Fruit fly (Drosophila melanogaster) whole organism, embryonic: ENCODE data around the gene CG33784.

Experiments used
- Abd-B ChIP-seq: fragments of 200-800 bp; sonication (Bioruptor generic); optimal IDR thresholded peaks from 2 replicates; lab custom pipeline; 2018; ENCODE audit warnings: missing biosample characterization, mild to moderate bottlenecking, missing genetic modification characterization, moderate library complexity
- Adf1 ChIP-seq: fragments of 200-800 bp; sonication (Bioruptor generic); IDR thresholded peaks from 2 replicates; pipeline ENCODE4 v1.3.6; 2022; ENCODE audit warnings: missing biosample characterization, missing genetic modification characterization
- Atf-2 ChIP-seq: fragments of 200-800 bp; sonication (Bioruptor generic); optimal IDR thresholded peaks from 2 replicates; lab custom pipeline; 2016; ENCODE audit warnings: missing biosample characterization, missing genetic modification characterization
- Blimp-1 ChIP-seq: fragments of 200-800 bp; sonication (Bioruptor generic); optimal IDR thresholded peaks from 3 replicates; lab custom pipeline; 2018; ENCODE audit warnings: missing biosample characterization, missing genetic modification characterization, mild to moderate bottlenecking, moderate library complexity, missing genetic modification reagents
- Bteb2 ChIP-seq: fragments of 200-800 bp; sonication (Bioruptor generic); optimal IDR thresholded peaks from 2 replicates; lab custom pipeline; 2016; ENCODE audit warnings: missing biosample characterization, missing genetic modification characterization
- CG12219 ChIP-seq: fragments of 200-800 bp; sonication (Bioruptor generic); optimal IDR thresholded peaks from 3 replicates; lab custom pipeline; 2018; ENCODE audit warnings: missing biosample characterization, mild to moderate bottlenecking, missing genetic modification characterization
- CG13123 ChIP-seq: fragments of 200-800 bp; sonication (Bioruptor generic); optimal IDR thresholded peaks from 2 replicates; lab custom pipeline; 2016; ENCODE audit warnings: missing biosample characterization, missing genetic modification characterization
- CG14860 ChIP-seq: fragments of 200-800 bp; sonication (Bioruptor generic); IDR thresholded peaks from 3 replicates; pipeline ENCODE4 v1.3.6; 2022; ENCODE audit warnings: missing biosample characterization, missing genetic modification characterization; ENCODE audit not compliant: partially characterized antibody
- CG15269 ChIP-seq: fragments of 200-800 bp; sonication (Bioruptor generic); optimal IDR thresholded peaks from 2 replicates; lab custom pipeline; 2018; ENCODE audit warnings: missing biosample characterization, mild to moderate bottlenecking, missing genetic modification characterization, moderate library complexity
- CG1647 ChIP-seq: fragments of 200-800 bp; sonication (Bioruptor generic); optimal IDR thresholded peaks from 3 replicates; lab custom pipeline; 2016; ENCODE audit warnings: missing biosample characterization, missing genetic modification characterization
- CG17568 ChIP-seq: fragments of 200-800 bp; sonication (Bioruptor generic); optimal IDR thresholded peaks from 2 replicates; lab custom pipeline; 2018; ENCODE audit warnings: missing biosample characterization, mild to moderate bottlenecking, missing genetic modification characterization, moderate library complexity
- CG17802 ChIP-seq: fragments of 200-800 bp; sonication (Bioruptor generic); optimal IDR thresholded peaks from 2 replicates; lab custom pipeline; 2018; ENCODE audit warnings: missing biosample characterization, mild to moderate bottlenecking, missing genetic modification characterization, moderate library complexity
- CG2199 ChIP-seq: fragments of 200-800 bp; sonication (Bioruptor generic); IDR thresholded peaks from 3 replicates; pipeline ENCODE4 v1.3.6; 2022; ENCODE audit warnings: missing biosample characterization, missing genetic modification characterization
- CG31224 ChIP-seq: fragments of 200-800 bp; sonication (Bioruptor generic); IDR thresholded peaks from 2 replicates; pipeline ENCODE4 v1.3.6; 2022; ENCODE audit warnings: missing biosample characterization, missing genetic modification characterization
- CG32532 ChIP-seq: fragments of 200-800 bp; sonication (Bioruptor generic); IDR thresholded peaks from 2 replicates; pipeline ENCODE4 v1.3.6; 2022; ENCODE audit warnings: missing biosample characterization, missing genetic modification characterization
- CG33557 ChIP-seq: fragments of 200-800 bp; sonication (Bioruptor generic); optimal IDR thresholded peaks from 2 replicates; lab custom pipeline; 2019; ENCODE audit warnings: missing biosample characterization, mild to moderate bottlenecking, missing genetic modification characterization, moderate library complexity
- CG3838 ChIP-seq: fragments of 200-800 bp; sonication (Bioruptor generic); optimal IDR thresholded peaks from 3 replicates; lab custom pipeline; 2016; ENCODE audit warnings: missing biosample characterization, missing genetic modification characterization
- CG5180 ChIP-seq: fragments of 200-800 bp; sonication (Bioruptor generic); optimal IDR thresholded peaks from 3 replicates; lab custom pipeline; 2017; ENCODE audit warnings: missing biosample characterization, missing genetic modification characterization, mild to moderate bottlenecking, moderate library complexity, missing genetic modification reagents
- CG6272 ChIP-seq: fragments of 200-800 bp; sonication (Bioruptor generic); IDR thresholded peaks from 2 replicates; pipeline ENCODE4 v1.3.6; 2022; ENCODE audit warnings: missing biosample characterization, missing genetic modification characterization
- CG7372 ChIP-seq: fragments of 200-800 bp; sonication (Bioruptor generic); IDR thresholded peaks from 2 replicates; pipeline ENCODE4 v1.3.6; 2022; ENCODE audit warnings: missing biosample characterization, missing genetic modification characterization
- CG8359 ChIP-seq: fragments of 200-800 bp; sonication (Bioruptor generic); optimal IDR thresholded peaks from 2 replicates; lab custom pipeline; 2017; ENCODE audit warnings: missing biosample characterization, mild to moderate bottlenecking, missing genetic modification characterization, borderline replicate concordance
- CoRest ChIP-seq: fragments of 200-800 bp; sonication (Bioruptor generic); optimal IDR thresholded peaks from 3 replicates; lab custom pipeline; 2018; ENCODE audit warnings: missing biosample characterization, mild to moderate bottlenecking, missing genetic modification characterization, moderate library complexity
- Doc2 ChIP-seq: fragments of 200-800 bp; sonication (Bioruptor generic); IDR thresholded peaks from 2 replicates; pipeline ENCODE4 v1.3.6; 2022; ENCODE audit warnings: missing biosample characterization, missing genetic modification characterization
- Elba2 ChIP-seq: fragments of 200-800 bp; sonication (Bioruptor generic); optimal IDR thresholded peaks from 3 replicates; lab custom pipeline; 2016; ENCODE audit warnings: missing biosample characterization, missing genetic modification characterization
- HLH54F ChIP-seq: fragments of 200-800 bp; sonication (Bioruptor generic); optimal IDR thresholded peaks from 3 replicates; lab custom pipeline; 2016; ENCODE audit warnings: missing biosample characterization, missing genetic modification characterization
- Hmx ChIP-seq: fragments of 200-800 bp; sonication (Bioruptor generic); optimal IDR thresholded peaks from 2 replicates; lab custom pipeline; 2016; ENCODE audit warnings: missing biosample characterization, missing genetic modification characterization
- Hsf ChIP-seq: fragments of 200-800 bp; sonication (Bioruptor generic); optimal IDR thresholded peaks from 3 replicates; lab custom pipeline; 2016; ENCODE audit warnings: missing biosample characterization, missing genetic modification characterization
- Meics ChIP-seq: fragments of 200-800 bp; sonication (Bioruptor generic); optimal IDR thresholded peaks from 2 replicates; lab custom pipeline; 2017; ENCODE audit warnings: missing biosample characterization, mild to moderate bottlenecking, missing genetic modification characterization
- NfI ChIP-seq: fragments of 200-800 bp; sonication (Bioruptor generic); optimal IDR thresholded peaks from 3 replicates; lab custom pipeline; 2018; ENCODE audit warnings: missing biosample characterization, mild to moderate bottlenecking, missing genetic modification characterization, moderate library complexity
- Opbp ChIP-seq: fragments of 200-800 bp; sonication (Bioruptor generic); IDR thresholded peaks from 3 replicates; pipeline ENCODE4 v1.3.6; 2022; ENCODE audit warnings: missing biosample characterization, missing genetic modification characterization; ENCODE audit not compliant: partially characterized antibody
- Ssrp ChIP-seq: fragments of 200-800 bp; sonication (Bioruptor generic); optimal IDR thresholded peaks from 2 replicates; lab custom pipeline; 2018; ENCODE audit warnings: missing biosample characterization, mild to moderate bottlenecking, missing genetic modification characterization, moderate library complexity
- Stat92E ChIP-seq, 3 experiments: fragments of >200 bp in 2 of 3; fragments of 200-800 bp in 1 of 3; sonication (Bioruptor generic) in 1 of 3; optimal IDR thresholded peaks; 2 replicates each; lab custom pipeline; 2017 to 2019; ENCODE audit warnings: missing biosample characterization in 3 of 3, missing genetic modification characterization in 3 of 3, mild to moderate bottlenecking in 1 of 3, moderate library complexity in 1 of 3
- ash1 ChIP-seq: fragments of 200-800 bp; sonication (Bioruptor generic); optimal IDR thresholded peaks from 2 replicates; lab custom pipeline; 2018; ENCODE audit warnings: missing biosample characterization, mild to moderate bottlenecking, missing genetic modification characterization
- chm ChIP-seq: fragments of 200-800 bp; sonication (Bioruptor generic); IDR thresholded peaks from 2 replicates; pipeline ENCODE4 v1.3.6; 2022; ENCODE audit warnings: missing biosample characterization, missing genetic modification characterization
- da ChIP-seq: fragments of 200-800 bp; sonication (Bioruptor generic); optimal IDR thresholded peaks from 2 replicates; lab custom pipeline; 2016; ENCODE audit warnings: missing biosample characterization, missing genetic modification characterization
- gro ChIP-seq: fragments of 200-800 bp; sonication (Bioruptor generic); optimal IDR thresholded peaks from 2 replicates; lab custom pipeline; 2016; ENCODE audit warnings: missing biosample characterization, missing genetic modification characterization
- hth ChIP-seq: fragments of >200 bp; optimal IDR thresholded peaks from 2 replicates; lab custom pipeline; 2017; ENCODE audit warnings: inconsistent platforms
- ind ChIP-seq: fragments of 200-800 bp; sonication (Bioruptor generic); optimal IDR thresholded peaks from 3 replicates; lab custom pipeline; 2016; ENCODE audit warnings: missing biosample characterization, missing genetic modification characterization
- lov ChIP-seq, 2 experiments: fragments of 200-800 bp in 1 of 2; fragments of >200 bp in 1 of 2; sonication (Bioruptor generic) in 1 of 2; IDR thresholded peaks in 1 of 2; optimal IDR thresholded peaks in 1 of 2; 2 replicates in 1 of 2; 3 replicates in 1 of 2; pipeline versions ENCODE4 v1.3.6 to Lab custom; 2017 to 2022; ENCODE audit warnings: missing biosample characterization in 1 of 2, missing genetic modification characterization in 1 of 2
- nerfin-2 ChIP-seq: fragments of 200-800 bp; sonication (Bioruptor generic); IDR thresholded peaks from 2 replicates; pipeline ENCODE4 v1.3.6; 2022; ENCODE audit warnings: missing biosample characterization, missing genetic modification characterization; ENCODE audit not compliant: partially characterized antibody
- pan ChIP-seq, 4 experiments: fragments of >200 bp in 3 of 4; fragments of 200-800 bp in 1 of 4; sonication (Bioruptor generic) in 1 of 4; optimal IDR thresholded peaks in 3 of 4; IDR thresholded peaks in 1 of 4; 2 replicates each; pipeline versions ENCODE4 v1.3.6 to Lab custom; 2017 to 2022; ENCODE audit warnings: missing biosample characterization in 2 of 4, missing genetic modification characterization in 2 of 4, mixed read lengths in 1 of 4
- pros ChIP-seq: fragments of 200-800 bp; sonication (Bioruptor generic); optimal IDR thresholded peaks from 3 replicates; lab custom pipeline; 2019; ENCODE audit warnings: missing biosample characterization, mild to moderate bottlenecking, missing genetic modification characterization, moderate library complexity
- ranshi ChIP-seq: fragments of 200-800 bp; sonication (Bioruptor generic); IDR thresholded peaks from 2 replicates; pipeline ENCODE4 v1.3.6; 2022; ENCODE audit warnings: missing biosample characterization, missing genetic modification characterization
- sc ChIP-seq, 3 experiments: fragments of >200 bp in 2 of 3; fragments of 200-800 bp in 1 of 3; sonication (Bioruptor generic) in 1 of 3; optimal IDR thresholded peaks; 2 replicates in 2 of 3; 3 replicates in 1 of 3; lab custom pipeline; 2017; ENCODE audit warnings: mild to moderate bottlenecking in 1 of 3, missing biosample characterization in 1 of 3, missing genetic modification characterization in 1 of 3, missing genetic modification reagents in 1 of 3
- sisA ChIP-seq: fragments of 200-800 bp; sonication (Bioruptor generic); IDR thresholded peaks from 2 replicates; pipeline ENCODE4 v1.3.6; 2022; ENCODE audit warnings: missing biosample characterization, missing genetic modification characterization
- stc ChIP-seq: fragments of 200-800 bp; sonication (Bioruptor generic); IDR thresholded peaks from 2 replicates; pipeline ENCODE4 v1.3.6; 2022; ENCODE audit warnings: missing biosample characterization, missing genetic modification characterization
- trh ChIP-seq: fragments of 200-800 bp; sonication (Bioruptor generic); optimal IDR thresholded peaks from 2 replicates; lab custom pipeline; 2016; ENCODE audit warnings: missing biosample characterization, missing genetic modification characterization
- unpg ChIP-seq: fragments of 200-800 bp; sonication (Bioruptor generic); optimal IDR thresholded peaks from 3 replicates; lab custom pipeline; 2018; ENCODE audit warnings: missing biosample characterization, mild to moderate bottlenecking, missing genetic modification characterization, moderate library complexity
- zfh2 ChIP-seq: fragments of 200-800 bp; sonication (Bioruptor generic); optimal IDR thresholded peaks from 2 replicates; lab custom pipeline; 2016; ENCODE audit warnings: missing biosample characterization, missing genetic modification characterization

Gene CG33784

dm6 chr3R:10109938-10110337 is 42.2 kb downstream of the CG33784 start, which contains the start of gene Fmr1 (continued):
- no peak for TF ChIP-seq lov (optimal IDR thresholded peaks at IDR 0.05; lab: Kevin White, UChicago)
- no peak for TF ChIP-seq lov (GFP tag; IDR thresholded peaks at IDR 0.05; lab: Robert Waterston, UW)
- peak; percentile 25 for TF ChIP-seq Meics
- no peak for TF ChIP-seq sc (optimal IDR thresholded peaks at IDR 0.05; lab: Kevin White, UChicago)
- no peak for TF ChIP-seq sc (GFP tag; optimal IDR thresholded peaks at IDR 0.05; lab: Kevin White, UChicago)
- TF ChIP-seq trh (GFP tag; lab: Kevin White, UChicago): no peak
- no peak for TF ChIP-seq nerfin-2 (GFP tag; lab: Robert Waterston, UW)
- TF ChIP-seq CG17568 (GFP tag; lab: Kevin White, UChicago): no peak
- TF ChIP-seq CG5180 (GFP tag; lab: Kevin White, UChicago): no peak
- peak; percentile 29 for TF ChIP-seq Atf-2 (GFP tag; lab: Kevin White, UChicago)
- TF ChIP-seq stc (GFP tag; lab: Robert Waterston, UW): no peak
- TF ChIP-seq CG17802: no peak
- TF ChIP-seq Stat92E (GFP tag; optimal IDR thresholded peaks at IDR 0.05; lab: Kevin White, UChicago): peak in 1 of 3 experiments; percentile 29
- no peak for TF ChIP-seq hth (lab: Kevin White, UChicago)
- TF ChIP-seq Abd-B (GFP tag; lab: Kevin White, UChicago): no peak
- peak; percentile 45 for TF ChIP-seq da (GFP tag; lab: Kevin White, UChicago)
- TF ChIP-seq ranshi (GFP tag; lab: Robert Waterston, UW): no peak
- TF ChIP-seq Opbp: peak; percentile 15; the same call in 1 of the 3 replicates
- peak; percentile 62 for TF ChIP-seq CG32532 (GFP tag; lab: Robert Waterston, UW)
- TF ChIP-seq CG1647: peak; percentile 53
- peak; percentile 40; the same call in 1 of the 2 replicates for TF ChIP-seq CG6272 (GFP tag; lab: Robert Waterston, UW)
- TF ChIP-seq CG8359 (GFP tag; lab: Kevin White, UChicago): no peak
- TF ChIP-seq CG12219 (GFP tag; lab: Kevin White, UChicago): no peak
- no peak for TF ChIP-seq Blimp-1 (GFP tag; lab: Kevin White, UChicago)
- TF ChIP-seq CG13123: no peak
- TF ChIP-seq chm (GFP tag; lab: Robert Waterston, UW): no peak
- TF ChIP-seq Adf1 (GFP tag; lab: Robert Waterston, UW): no peak
- no peak for TF ChIP-seq Ssrp
- TF ChIP-seq gro (GFP tag; lab: Kevin White, UChicago): no peak
- peak; percentile 43 for TF ChIP-seq unpg (GFP tag; lab: Kevin White, UChicago)
- peak; percentile 63 for TF ChIP-seq HLH54F (GFP tag; lab: Kevin White, UChicago)
- TF ChIP-seq CG3838 (GFP tag; lab: Kevin White, UChicago): no peak
- TF ChIP-seq Hsf (GFP tag; lab: Kevin White, UChicago): peak; percentile 52
- no peak for TF ChIP-seq pan (optimal IDR thresholded peaks at IDR 0.05; lab: Kevin White, UChicago)
- peak in 1 of 2 experiments; percentile 58 for TF ChIP-seq pan (GFP tag; optimal IDR thresholded peaks at IDR 0.05 in 1 of 2, IDR thresholded peaks at IDR 0.05 in 1 of 2)
- no peak for TF ChIP-seq Doc2 (GFP tag; lab: Robert Waterston, UW)
- peak; percentile 45 for TF ChIP-seq CG15269 (tag; lab: Kevin White, UChicago)
- TF ChIP-seq Elba2 (GFP tag; lab: Kevin White, UChicago): peak; percentile 40
- no peak for TF ChIP-seq ash1 (GFP tag; lab: Kevin White, UChicago)
- no peak for TF ChIP-seq Hmx (GFP tag; lab: Kevin White, UChicago)
- no peak for TF ChIP-seq pros (GFP tag; lab: Kevin White, UChicago)
- TF ChIP-seq CoRest (tag; lab: Kevin White, UChicago): peak; percentile 68
- TF ChIP-seq CG2199 (GFP tag; lab: Robert Waterston, UW): 0 out of 3 replicates have a peak, but pooled peaks have one; percentile 51
- TF ChIP-seq Bteb2 (GFP tag; lab: Kevin White, UChicago): peak; percentile 54
- 0 out of 2 replicates have a peak, but pooled peaks have one; percentile 33 for TF ChIP-seq CG7372
- peak; percentile 67 for TF ChIP-seq NfI (GFP tag; lab: Kevin White, UChicago)
- TF ChIP-seq CG33557: no peak
- no peak for TF ChIP-seq CG31224 (GFP tag; lab: Robert Waterston, UW)
- TF ChIP-seq sisA (GFP tag; lab: Robert Waterston, UW): peak; percentile 53
- peak; percentile 64 for TF ChIP-seq ind (GFP tag; lab: Kevin White, UChicago)
- peak; percentile 59 for TF ChIP-seq zfh2 (GFP tag; lab: Kevin White, UChicago)
- TF ChIP-seq CG14860: no peak
